Comparison of ENCODE assay signal across 1 fruit fly cellular context in the genomic region with DNA sequence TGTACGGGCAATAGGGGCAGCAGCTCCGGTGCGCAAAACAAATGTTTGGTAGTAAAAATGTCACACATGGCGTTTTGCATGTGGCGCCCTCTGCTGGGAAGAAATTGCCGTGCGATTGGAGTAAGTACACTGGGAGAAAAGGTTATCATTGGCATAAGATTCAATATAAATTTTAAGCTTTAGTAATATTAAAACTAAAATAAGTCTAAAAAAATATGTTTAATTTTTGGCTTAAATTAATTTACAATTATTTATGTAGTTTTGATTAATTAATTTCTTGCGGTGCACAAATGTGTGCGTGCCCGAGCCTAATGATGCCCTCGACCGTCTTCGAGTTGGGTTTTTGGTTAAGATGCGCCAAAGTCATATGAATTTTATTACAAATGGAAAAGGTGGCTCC.
TF ChIP-seq lines count a peak whose summit lies in the region.

No protein-coding gene starts in this region.

TF ChIP-seq in whole organism, embryonic, 481 proteins besides CTCF, POLR2A, EP300 and RAD21 (continued from another document and continues in another):
- TF ChIP-seq Dfd (GFP tag; optimal IDR thresholded peaks at IDR 0.05; lab: Kevin White, UChicago) (no peak), unpg (GFP tag; optimal IDR thresholded peaks at IDR 0.05; lab: Kevin White, UChicago) (peak; percentile 75), B-H2 (GFP tag; optimal IDR thresholded peaks at IDR 0.05; lab: Kevin White, UChicago) (peak; percentile 0), CG1233 (GFP tag; optimal IDR thresholded peaks at IDR 0.05; lab: Kevin White, UChicago) (peak; percentile 55), ftz-f1 (GFP tag; optimal IDR thresholded peaks at IDR 0.05; lab: Kevin White, UChicago) (no peak), dm (GFP tag; optimal IDR thresholded peaks at IDR 0.05; lab: Kevin White, UChicago) (no peak), NfI (GFP tag; optimal IDR thresholded peaks at IDR 0.05; lab: Kevin White, UChicago) (peak; percentile 45), CG31224 (GFP tag; IDR thresholded peaks at IDR 0.05; lab: Robert Waterston, UW) (peak; percentile 34; the same call in 1 of the 2 replicates), CG4404 (GFP tag; IDR thresholded peaks at IDR 0.05; lab: Robert Waterston, UW) (peak; percentile 58; the same call in 1 of the 2 replicates), stwl (tag; optimal IDR thresholded peaks at IDR 0.05; lab: Kevin White, UChicago) (peak; percentile 10), CG9215 (GFP tag; IDR thresholded peaks at IDR 0.05; lab: Robert Waterston, UW) (no peak), CG17186 (GFP tag; optimal IDR thresholded peaks at IDR 0.05; lab: Kevin White, UChicago) (no peak), vnd (GFP tag; IDR thresholded peaks at IDR 0.05; lab: Robert Waterston, UW; ENCODE audit: partially characterized antibody) (no peak), PHDP (tag; optimal IDR thresholded peaks at IDR 0.05; lab: Kevin White, UChicago) (peak; percentile 61), CG33557 (GFP tag; optimal IDR thresholded peaks at IDR 0.05; lab: Kevin White, UChicago) (peak; percentile 4), z (GFP tag; IDR thresholded peaks at IDR 0.05; lab: Robert Waterston, UW) (no peak), disco-r (GFP tag; optimal IDR thresholded peaks at IDR 0.05; lab: Kevin White, UChicago) (no peak), gcm (GFP tag; optimal IDR thresholded peaks at IDR 0.05; lab: Kevin White, UChicago) (peak; percentile 17), CG31388 (GFP tag; optimal IDR thresholded peaks at IDR 0.05; lab: Kevin White, UChicago) (peak; percentile 38), bcd (GFP tag; optimal IDR thresholded peaks at IDR 0.05; lab: Kevin White, UChicago) (peak; percentile 49), Side (GFP tag; optimal IDR thresholded peaks at IDR 0.05; lab: Kevin White, UChicago) (peak; percentile 0), CG17912 (GFP tag; optimal IDR thresholded peaks at IDR 0.05; lab: Kevin White, UChicago) (no peak), CG18262 (tag; optimal IDR thresholded peaks at IDR 0.05; lab: Kevin White, UChicago) (peak; percentile 73), gro (GFP tag; optimal IDR thresholded peaks at IDR 0.05; lab: Kevin White, UChicago) (no peak), ken (GFP tag; IDR thresholded peaks at IDR 0.05; lab: Robert Waterston, UW) (peak; percentile 75), kay (GFP tag; optimal IDR thresholded peaks at IDR 0.05; lab: Kevin White, UChicago) (no peak), CG7556 (GFP tag; optimal IDR thresholded peaks at IDR 0.05; lab: Kevin White, UChicago) (peak; percentile 72), CG15696 (tag; optimal IDR thresholded peaks at IDR 0.05; lab: Kevin White, UChicago) (peak; percentile 70), CG8290 (GFP tag; optimal IDR thresholded peaks at IDR 0.05; lab: Kevin White, UChicago) (peak; percentile 38), CG8290 (tag; optimal IDR thresholded peaks at IDR 0.05; lab: Kevin White, UChicago) (peak in 1 of 2 experiments; percentile 23), lbe (GFP tag; optimal IDR thresholded peaks at IDR 0.05; lab: Kevin White, UChicago) (no peak), BEAF-32 (GFP tag; optimal IDR thresholded peaks at IDR 0.05; lab: Kevin White, UChicago) (no peak), CG34376 (GFP tag; optimal IDR thresholded peaks at IDR 0.05; lab: Kevin White, UChicago) (peak; percentile 0), gsb (GFP tag; IDR thresholded peaks at IDR 0.05; lab: Robert Waterston, UW) (no peak; the same call in 1 of the 2 replicates), eve (GFP tag; optimal IDR thresholded peaks at IDR 0.05; lab: Kevin White, UChicago) (peak in 1 of 2 experiments; percentile 84), Adf1 (GFP tag; IDR thresholded peaks at IDR 0.05; lab: Robert Waterston, UW) (no peak), Atf-2 (GFP tag; optimal IDR thresholded peaks at IDR 0.05; lab: Kevin White, UChicago) (peak; percentile 3), cato (GFP tag; optimal IDR thresholded peaks at IDR 0.05; lab: Kevin White, UChicago; ENCODE audit: borderline replicate concordance) (no peak), CG4282 (GFP tag; optimal IDR thresholded peaks at IDR 0.05; lab: Kevin White, UChicago) (no peak), CG13894 (tag; optimal IDR thresholded peaks at IDR 0.05; lab: Kevin White, UChicago) (peak; percentile 42), CG12071 (GFP tag; optimal IDR thresholded peaks at IDR 0.05; lab: Kevin White, UChicago) (no peak), CG6254 (GFP tag; optimal IDR thresholded peaks at IDR 0.05; lab: Kevin White, UChicago) (peak; percentile 23), TFAM (GFP tag; optimal IDR thresholded peaks at IDR 0.05; lab: Kevin White, UChicago) (no peak), CG11247 (GFP tag; IDR thresholded peaks at IDR 0.05; lab: Robert Waterston, UW) (0 out of 2 replicates have a peak, but pooled peaks have one; percentile 51), Kr (GFP tag; optimal IDR thresholded peaks at IDR 0.05; lab: Kevin White, UChicago) (no peak), CG12104 (GFP tag; optimal IDR thresholded peaks at IDR 0.05; lab: Kevin White, UChicago) (peak; percentile 37), CG2678 (tag; optimal IDR thresholded peaks at IDR 0.05; lab: Kevin White, UChicago) (peak; percentile 76), Xbp1 (GFP tag; optimal IDR thresholded peaks at IDR 0.05; lab: Kevin White, UChicago) (peak; percentile 67), zen2 (GFP tag; IDR thresholded peaks at IDR 0.05; lab: Robert Waterston, UW; ENCODE audit: partially characterized antibody) (no peak), gem (tag; optimal IDR thresholded peaks at IDR 0.05; lab: Kevin White, UChicago) (peak; percentile 78), sima (GFP tag; optimal IDR thresholded peaks at IDR 0.05; lab: Kevin White, UChicago) (no peak), CG12942 (GFP tag; optimal IDR thresholded peaks at IDR 0.05; lab: Kevin White, UChicago) (peak; percentile 39), crol (GFP tag; IDR thresholded peaks at IDR 0.05; lab: Robert Waterston, UW) (no peak), Ssrp (tag; optimal IDR thresholded peaks at IDR 0.05; lab: Kevin White, UChicago) (peak; percentile 70), CG2202 (tag; optimal IDR thresholded peaks at IDR 0.05; lab: Kevin White, UChicago) (peak; percentile 14), CG11695 (GFP tag; IDR thresholded peaks at IDR 0.05; lab: Robert Waterston, UW) (peak; percentile 75), mld (GFP tag; IDR thresholded peaks at IDR 0.05; lab: Robert Waterston, UW; ENCODE audit: partially characterized antibody) (no peak), Aef1 (GFP tag; IDR thresholded peaks at IDR 0.05; lab: Robert Waterston, UW) (peak; percentile 70), Blimp-1 (GFP tag; optimal IDR thresholded peaks at IDR 0.05; lab: Kevin White, UChicago) (peak; percentile 78), HHEX (GFP tag; optimal IDR thresholded peaks at IDR 0.05; lab: Kevin White, UChicago) (peak; percentile 63), CG13624 (GFP tag; optimal IDR thresholded peaks at IDR 0.05; lab: Kevin White, UChicago) (no peak), gfzf (GFP tag; optimal IDR thresholded peaks at IDR 0.05; lab: Kevin White, UChicago) (no peak), CG18599 (GFP tag; optimal IDR thresholded peaks at IDR 0.05; lab: Kevin White, UChicago) (peak; percentile 78), br (optimal IDR thresholded peaks at IDR 0.05; lab: Kevin White, UChicago) (no peak), insv (GFP tag; optimal IDR thresholded peaks at IDR 0.05; lab: Kevin White, UChicago) (no peak), Lpt (GFP tag; optimal IDR thresholded peaks at IDR 0.05; lab: Kevin White, UChicago) (no peak), Ets65A (GFP tag; lab: Kevin White, UChicago) (peak; percentile 95), CG15479 (GFP tag; optimal IDR thresholded peaks at IDR 0.05; lab: Kevin White, UChicago) (no peak), da (GFP tag; optimal IDR thresholded peaks at IDR 0.05; lab: Kevin White, UChicago) (no peak), CG17361 (GFP tag; IDR thresholded peaks at IDR 0.05; lab: Robert Waterston, UW) (peak; percentile 75), pzg (GFP tag; optimal IDR thresholded peaks at IDR 0.05; lab: Kevin White, UChicago) (no peak), Elba2 (GFP tag; optimal IDR thresholded peaks at IDR 0.05; lab: Kevin White, UChicago) (no peak), CG13123 (GFP tag; optimal IDR thresholded peaks at IDR 0.05; lab: Kevin White, UChicago) (no peak), oc (tag; optimal IDR thresholded peaks at IDR 0.05; lab: Kevin White, UChicago) (peak; percentile 26), Hsf (GFP tag; optimal IDR thresholded peaks at IDR 0.05; lab: Kevin White, UChicago) (peak; percentile 63), CG17568 (GFP tag; optimal IDR thresholded peaks at IDR 0.05; lab: Kevin White, UChicago) (no peak), CG9437 (GFP tag; optimal IDR thresholded peaks at IDR 0.05; lab: Kevin White, UChicago) (peak; percentile 53), CHES-1-like (GFP tag; optimal IDR thresholded peaks at IDR 0.05; lab: Kevin White, UChicago) (no peak), CG14441 (GFP tag; IDR thresholded peaks at IDR 0.05; lab: Robert Waterston, UW) (peak; percentile 45; the same call in 1 of the 2 replicates), bsh (GFP tag; optimal IDR thresholded peaks at IDR 0.05; lab: Kevin White, UChicago) (peak in 1 of 2 experiments; percentile 75), sim (GFP tag; IDR thresholded peaks at IDR 0.05; lab: Robert Waterston, UW) (peak; percentile 59; the same call in 1 of the 2 replicates), CG12391 (tag; optimal IDR thresholded peaks at IDR 0.05; lab: Kevin White, UChicago) (peak; percentile 67), kah (GFP tag; optimal IDR thresholded peaks at IDR 0.05; lab: Kevin White, UChicago) (peak; percentile 6), Deaf1 (tag; optimal IDR thresholded peaks at IDR 0.05; lab: Kevin White, UChicago) (peak; percentile 31), CG1647 (GFP tag; optimal IDR thresholded peaks at IDR 0.05; lab: Kevin White, UChicago) (peak; percentile 44), Asciz (GFP tag; optimal IDR thresholded peaks at IDR 0.05; lab: Kevin White, UChicago) (peak; percentile 43), lilli (GFP tag; optimal IDR thresholded peaks at IDR 0.05; lab: Kevin White, UChicago) (peak; percentile 57), CG2875 (GFP tag; optimal IDR thresholded peaks at IDR 0.05; lab: Kevin White, UChicago) (peak; percentile 12), Hr39 (optimal IDR thresholded peaks at IDR 0.05; lab: Kevin White, UChicago) (no peak), aop (GFP tag; IDR thresholded peaks at IDR 0.05; lab: Robert Waterston, UW) (no peak), en (GFP tag; optimal IDR thresholded peaks at IDR 0.05; lab: Kevin White, UChicago) (no peak), CG3163 (GFP tag; optimal IDR thresholded peaks at IDR 0.05; lab: Kevin White, UChicago) (no peak), CG17328 (GFP tag; IDR thresholded peaks at IDR 0.05; lab: Robert Waterston, UW) (peak; percentile 85), bbx (GFP tag; IDR thresholded peaks at IDR 0.05; lab: Robert Waterston, UW; ENCODE audit: partially characterized antibody) (no peak), CG7745 (tag; optimal IDR thresholded peaks at IDR 0.05; lab: Kevin White, UChicago) (no peak), CG3281 (GFP tag; optimal IDR thresholded peaks at IDR 0.05; lab: Kevin White, UChicago) (peak; percentile 55), jing (GFP tag; optimal IDR thresholded peaks at IDR 0.05; lab: Kevin White, UChicago) (peak; percentile 2), trem (tag; optimal IDR thresholded peaks at IDR 0.05; lab: Kevin White, UChicago) (peak; percentile 41), CG2129 (GFP tag; IDR thresholded peaks at IDR 0.05; lab: Robert Waterston, UW; ENCODE audit: partially characterized antibody) (no peak), sd (tag; optimal IDR thresholded peaks at IDR 0.05; lab: Kevin White, UChicago) (peak; percentile 25), hbn (GFP tag; IDR thresholded peaks at IDR 0.05; lab: Robert Waterston, UW; ENCODE audit: partially characterized antibody) (no peak), CG4328 (GFP tag; optimal IDR thresholded peaks at IDR 0.05; lab: Kevin White, UChicago) (peak; percentile 15), prd (optimal IDR thresholded peaks at IDR 0.05; lab: Kevin White, UChicago) (no peak), prd (GFP tag; IDR thresholded peaks at IDR 0.05; lab: Robert Waterston, UW) (peak; percentile 82), fu2 (GFP tag; optimal IDR thresholded peaks at IDR 0.05; lab: Kevin White, UChicago) (no peak), ase (GFP tag; IDR thresholded peaks at IDR 0.05; lab: Robert Waterston, UW) (0 out of 3 replicates have a peak, but pooled peaks have one; percentile 48), fd3F (GFP tag; optimal IDR thresholded peaks at IDR 0.05; lab: Kevin White, UChicago) (peak; percentile 5), CG4617 (GFP tag; optimal IDR thresholded peaks at IDR 0.05; lab: Kevin White, UChicago; ENCODE audit: borderline replicate concordance) (no peak), Ravus (GFP tag; IDR thresholded peaks at IDR 0.05; lab: Robert Waterston, UW) (peak; percentile 9; the same call in 1 of the 2 replicates), CG10543 (GFP tag; optimal IDR thresholded peaks at IDR 0.05; lab: Kevin White, UChicago) (peak; percentile 50), CG10431 (GFP tag; optimal IDR thresholded peaks at IDR 0.05; lab: Kevin White, UChicago) (no peak), CG3065 (GFP tag; optimal IDR thresholded peaks at IDR 0.05; lab: Kevin White, UChicago) (peak; percentile 30), HLH3B (GFP tag; IDR thresholded peaks at IDR 0.05; lab: Robert Waterston, UW) (peak; percentile 78), HmgZ (tag; optimal IDR thresholded peaks at IDR 0.05; lab: Kevin White, UChicago) (peak; percentile 31), Ada2b (GFP tag; IDR thresholded peaks at IDR 0.05; lab: Robert Waterston, UW) (peak; percentile 70), MTF-1 (GFP tag; optimal IDR thresholded peaks at IDR 0.05; lab: Kevin White, UChicago; ENCODE audit: borderline replicate concordance) (no peak), Opbp (GFP tag; IDR thresholded peaks at IDR 0.05; lab: Robert Waterston, UW; ENCODE audit: partially characterized antibody) (no peak), hth (optimal IDR thresholded peaks at IDR 0.05; lab: Kevin White, UChicago) (no peak), ac (GFP tag; optimal IDR thresholded peaks at IDR 0.05; lab: Kevin White, UChicago) (no peak), cwo (GFP tag; optimal IDR thresholded peaks at IDR 0.05; lab: Kevin White, UChicago) (peak; percentile 49), CG11398 (GFP tag; optimal IDR thresholded peaks at IDR 0.05; lab: Kevin White, UChicago) (no peak), Lim3 (GFP tag; IDR thresholded peaks at IDR 0.05; lab: Robert Waterston, UW) (no peak), ttk (GFP tag; IDR thresholded peaks at IDR 0.05; lab: Robert Waterston, UW) (peak; percentile 73), Dip2 (GFP tag; IDR thresholded peaks at IDR 0.05; lab: Robert Waterston, UW) (no peak), crc (GFP tag; optimal IDR thresholded peaks at IDR 0.05; lab: Kevin White, UChicago) (no peak), hb (GFP tag; IDR thresholded peaks at IDR 0.05; lab: Robert Waterston, UW; ENCODE audit: partially characterized antibody) (no peak), CG15601 (tag; optimal IDR thresholded peaks at IDR 0.05; lab: Kevin White, UChicago) (peak; percentile 37)
